Fruit fly (Drosophila melanogaster) whole organism, pupa: Measurements from ENCODE around the gene Uba4.

Experiments
- CG12605 ChIP-seq: fragments of 200-800 bp; sonication (Bioruptor generic); IDR thresholded peaks from 2 replicates; pipeline ENCODE4 v1.3.6; 2022; ENCODE audit warnings: missing biosample characterization, missing genetic modification characterization
- CG15710 ChIP-seq: fragments of 200-800 bp; sonication (Bioruptor generic); optimal IDR thresholded peaks from 2 replicates; lab custom pipeline; 2018; ENCODE audit warnings: missing biosample characterization, mild to moderate bottlenecking, missing genetic modification characterization, moderate library complexity
- CG32121 ChIP-seq: fragments of 200-800 bp; sonication (Bioruptor generic); IDR thresholded peaks from 2 replicates; pipeline ENCODE4 v1.3.6; 2022; ENCODE audit warnings: missing biosample characterization, missing genetic modification characterization
- CG8301 ChIP-seq: fragments of 200-800 bp; sonication (Bioruptor generic); optimal IDR thresholded peaks from 2 replicates; lab custom pipeline; 2018; ENCODE audit warnings: missing biosample characterization, mild to moderate bottlenecking, missing genetic modification characterization
- EcR ChIP-seq: fragments of 200-800 bp; sonication (Bioruptor generic); optimal IDR thresholded peaks from 3 replicates; lab custom pipeline; 2019; ENCODE audit warnings: missing biosample characterization, missing genetic modification characterization, mild to moderate bottlenecking, moderate library complexity, missing genetic modification reagents
- fd96Ca ChIP-seq: fragments of 200-800 bp; sonication (Bioruptor generic); IDR thresholded peaks from 3 replicates; pipeline ENCODE4 v1.3.6; 2022; ENCODE audit warnings: missing biosample characterization, missing genetic modification characterization
- gl ChIP-seq: fragments of 200-800 bp; sonication (Bioruptor generic); optimal IDR thresholded peaks from 2 replicates; lab custom pipeline; 2018; ENCODE audit warnings: missing biosample characterization, mild to moderate bottlenecking, missing genetic modification characterization

dm6 chr2L:8468929-8469681 lies 48.1 kb upstream of the Uba4 start:
- TF ChIP-seq CG15710 (peak; percentile 15), EcR (no peak), CG8301 (tag; lab: Kevin White, UChicago) (peak; percentile 49), CG32121 (GFP tag; lab: Robert Waterston, UW) (no peak), fd96Ca (no peak), gl (peak; percentile 13), CG12605 (GFP tag; lab: Robert Waterston, UW) (no peak)
